Worm (Caenorhabditis elegans) whole organism, L1 larva: ENCODE results near the gene nas-29.

Experiments used
- C16A3.4 ChIP-seq: fragments of 150-350 bp; optimal IDR thresholded peaks from 2 replicates; lab custom pipeline; 2014; ENCODE audit warnings: missing biosample characterization, missing genetic modification characterization
- C34B4.2 ChIP-seq: sonication (generic microtip); optimal IDR thresholded peaks from 2 replicates; lab custom pipeline; 2017; ENCODE audit warnings: mild to moderate bottlenecking, missing genetic modification characterization, missing compliant biosample characterization
- F16B12.6 ChIP-seq: fragments of 150-350 bp; optimal IDR thresholded peaks from 2 replicates; lab custom pipeline; 2014; ENCODE audit warnings: missing biosample characterization, missing genetic modification characterization
- aha-1 ChIP-seq: fragments of 150-350 bp; optimal IDR thresholded peaks from 2 replicates; lab custom pipeline; 2014; ENCODE audit warnings: missing biosample characterization, missing genetic modification characterization
- aly-2 ChIP-seq: fragments of 150-350 bp; optimal IDR thresholded peaks from 2 replicates; lab custom pipeline; 2014; ENCODE audit warnings: missing biosample characterization, missing genetic modification characterization
- blmp-1 ChIP-seq: fragments of 150-350 bp; optimal IDR thresholded peaks from 2 replicates; lab custom pipeline; 2014; ENCODE audit warnings: missing biosample characterization, missing genetic modification characterization
- ceh-82 ChIP-seq, 3 experiments: fragments of 150-350 bp in 1 of 3; sonication (generic microtip) in 2 of 3; optimal IDR thresholded peaks; 2 replicates each; lab custom pipeline; 2014 to 2017; ENCODE audit warnings: missing biosample characterization in 3 of 3, missing genetic modification characterization in 3 of 3
- ceh-88 ChIP-seq: fragments of 200-800 bp; sonication (Bioruptor generic); IDR thresholded peaks from 2 replicates; pipeline ENCODE4 v1.3.6; 2022; ENCODE audit warnings: missing genetic modification characterization, missing compliant biosample characterization
- dpl-1 ChIP-seq, 3 experiments: fragments of 150-350 bp in 2 of 3; sonication (generic microtip) in 1 of 3; optimal IDR thresholded peaks; 2 replicates each; lab custom pipeline; 2014 to 2017; ENCODE audit warnings: missing biosample characterization in 3 of 3, missing genetic modification characterization in 3 of 3, missing genetic modification reagents in 3 of 3
- dsc-1 ChIP-seq: sonication (generic microtip); optimal IDR thresholded peaks from 2 replicates; lab custom pipeline; 2016; ENCODE audit warnings: mild to moderate bottlenecking, missing genetic modification characterization, missing compliant biosample characterization
- elt-2 ChIP-seq: sonication (generic microtip); optimal IDR thresholded peaks from 2 replicates; lab custom pipeline; 2016; ENCODE audit warnings: missing genetic modification characterization, mild to moderate bottlenecking, inconsistent platforms, missing compliant biosample characterization, missing genetic modification reagents
- elt-3 ChIP-seq, 6 experiments: fragments of 150-350 bp in 1 of 6; sonication (generic microtip); optimal IDR thresholded peaks; 2 replicates each; lab custom pipeline; 2017 to 2018; ENCODE audit warnings: missing biosample characterization in 6 of 6, missing genetic modification characterization in 6 of 6, inconsistent platforms in 1 of 6
- fkh-10 ChIP-seq: sonication (generic microtip); optimal IDR thresholded peaks from 2 replicates; lab custom pipeline; 2017; ENCODE audit warnings: missing biosample characterization, missing genetic modification reagents, missing genetic modification characterization
- fkh-4 ChIP-seq: sonication (generic microtip); optimal IDR thresholded peaks from 2 replicates; lab custom pipeline; 2016; ENCODE audit warnings: missing compliant biosample characterization, missing genetic modification characterization, borderline replicate concordance
- fkh-8 ChIP-seq: sonication (generic microtip); optimal IDR thresholded peaks from 2 replicates; lab custom pipeline; 2016; ENCODE audit warnings: mild to moderate bottlenecking, missing genetic modification characterization, missing compliant biosample characterization
- fos-1 ChIP-seq: fragments of 150-350 bp; optimal IDR thresholded peaks from 2 replicates; lab custom pipeline; 2014; ENCODE audit warnings: missing biosample characterization, missing genetic modification characterization
- hlh-17 ChIP-seq: fragments of 200-800 bp; sonication (Bioruptor generic); optimal IDR thresholded peaks from 2 replicates; lab custom pipeline; 2018; ENCODE audit warnings: missing genetic modification characterization, mild to moderate bottlenecking, missing compliant biosample characterization, moderate library complexity, borderline replicate concordance
- hpl-2 ChIP-seq: fragments of 150-350 bp; optimal IDR thresholded peaks from 2 replicates; lab custom pipeline; 2014; ENCODE audit warnings: missing biosample characterization, missing genetic modification reagents, missing genetic modification characterization
- jun-1 ChIP-seq: fragments of 150-350 bp; optimal IDR thresholded peaks from 2 replicates; lab custom pipeline; 2014; ENCODE audit warnings: missing biosample characterization, missing genetic modification reagents, missing genetic modification characterization
- lin-14 ChIP-seq: fragments of 200-800 bp; sonication (Bioruptor generic); optimal IDR thresholded peaks from 2 replicates; lab custom pipeline; 2018; ENCODE audit warnings: mild to moderate bottlenecking, missing genetic modification characterization, moderate library complexity, missing compliant biosample characterization
- lin-35 ChIP-seq, 2 experiments: fragments of 150-350 bp; optimal IDR thresholded peaks; 2 replicates each; lab custom pipeline; 2014; ENCODE audit warnings: missing biosample characterization in 2 of 2, missing genetic modification characterization in 2 of 2, missing genetic modification reagents in 2 of 2
- lsy-2 ChIP-seq, 2 experiments: fragments of 150-350 bp; optimal IDR thresholded peaks; 2 replicates each; lab custom pipeline; 2014; ENCODE audit warnings: missing biosample characterization in 2 of 2, missing genetic modification characterization in 2 of 2
- mdl-1 ChIP-seq, 2 experiments: fragments of 150-350 bp; optimal IDR thresholded peaks; 2 replicates each; lab custom pipeline; 2014 to 2017; ENCODE audit warnings: missing biosample characterization in 2 of 2, missing genetic modification characterization in 2 of 2, inconsistent platforms in 1 of 2
- mep-1 ChIP-seq: fragments of 150-350 bp; optimal IDR thresholded peaks from 2 replicates; lab custom pipeline; 2014; ENCODE audit warnings: missing biosample characterization, missing genetic modification characterization
- nhr-11 ChIP-seq: fragments of 150-350 bp; optimal IDR thresholded peaks from 2 replicates; lab custom pipeline; 2014; ENCODE audit warnings: missing biosample characterization, missing genetic modification characterization
- nhr-12 ChIP-seq: sonication (generic microtip); optimal IDR thresholded peaks from 2 replicates; lab custom pipeline; 2017; ENCODE audit warnings: missing biosample characterization, missing genetic modification characterization
- nhr-20 ChIP-seq: sonication (generic microtip); optimal IDR thresholded peaks from 2 replicates; lab custom pipeline; 2016; ENCODE audit warnings: mild to moderate bottlenecking, missing genetic modification characterization, missing compliant biosample characterization
- nhr-28 ChIP-seq: fragments of 150-350 bp; optimal IDR thresholded peaks from 2 replicates; lab custom pipeline; 2014; ENCODE audit warnings: missing biosample characterization, missing genetic modification characterization
- nhr-47 ChIP-seq: sonication (generic microtip); optimal IDR thresholded peaks from 2 replicates; lab custom pipeline; 2016; ENCODE audit warnings: mild to moderate bottlenecking, missing genetic modification characterization, moderate library complexity, missing compliant biosample characterization
- nhr-71 ChIP-seq: sonication (generic microtip); optimal IDR thresholded peaks from 2 replicates; lab custom pipeline; 2016; ENCODE audit warnings: mild to moderate bottlenecking, missing genetic modification characterization, moderate library complexity, missing compliant biosample characterization
- nhr-76 ChIP-seq: sonication (generic microtip); optimal IDR thresholded peaks from 2 replicates; lab custom pipeline; 2017; ENCODE audit warnings: missing biosample characterization, missing genetic modification characterization
- nhr-77 ChIP-seq: fragments of 150-350 bp; optimal IDR thresholded peaks from 2 replicates; lab custom pipeline; 2014; ENCODE audit warnings: missing biosample characterization, missing genetic modification characterization
- nhr-84 ChIP-seq: sonication (generic microtip); optimal IDR thresholded peaks from 2 replicates; lab custom pipeline; 2017; ENCODE audit warnings: missing biosample characterization, missing genetic modification characterization
- nhr-85 ChIP-seq: sonication (generic microtip); peaks from one replicate; lab custom pipeline; 2016; ENCODE audit warnings: missing genetic modification characterization, inconsistent platforms, missing compliant biosample characterization
- pag-3 ChIP-seq: sonication (generic microtip); optimal IDR thresholded peaks from 2 replicates; lab custom pipeline; 2017; ENCODE audit warnings: missing genetic modification characterization, mild to moderate bottlenecking, missing compliant biosample characterization, antibody characterized with exemption, borderline replicate concordance; ENCODE audit not compliant: insufficient read depth
- pqm-1 ChIP-seq: sonication (generic microtip); optimal IDR thresholded peaks from 3 replicates; lab custom pipeline; 2017; ENCODE audit warnings: missing biosample characterization, missing genetic modification characterization
- rnt-1 ChIP-seq: sonication (generic microtip); optimal IDR thresholded peaks from 2 replicates; lab custom pipeline; 2016; ENCODE audit warnings: mild to moderate bottlenecking, missing genetic modification characterization, moderate library complexity, missing compliant biosample characterization
- swsn-7 ChIP-seq: sonication (generic microtip); optimal IDR thresholded peaks from 2 replicates; lab custom pipeline; 2016; ENCODE audit warnings: missing genetic modification characterization, missing compliant biosample characterization
- tbx-2 ChIP-seq: sonication (generic microtip); optimal IDR thresholded peaks from 2 replicates; lab custom pipeline; 2016; ENCODE audit warnings: missing genetic modification characterization, missing compliant biosample characterization
- unc-130 ChIP-seq: fragments of 150-350 bp; optimal IDR thresholded peaks from 2 replicates; lab custom pipeline; 2017; ENCODE audit warnings: missing biosample characterization, missing genetic modification characterization, inconsistent platforms
- unc-86 ChIP-seq: sonication (generic microtip); optimal IDR thresholded peaks from 2 replicates; lab custom pipeline; 2016; ENCODE audit warnings: missing genetic modification characterization, missing compliant biosample characterization
- vab-15 ChIP-seq: sonication (generic microtip); optimal IDR thresholded peaks from 2 replicates; lab custom pipeline; 2017; ENCODE audit warnings: missing genotype, mild to moderate bottlenecking, missing genetic modification characterization, missing compliant biosample characterization
- xbp-1 ChIP-seq: sonication (generic microtip); optimal IDR thresholded peaks from 2 replicates; lab custom pipeline; 2016; ENCODE audit warnings: missing genetic modification characterization, missing compliant biosample characterization
- zag-1 ChIP-seq: fragments of 150-350 bp; optimal IDR thresholded peaks from 2 replicates; lab custom pipeline; 2014; ENCODE audit warnings: missing biosample characterization, missing genetic modification characterization
- ztf-11 ChIP-seq, 2 experiments: sonication (generic microtip); optimal IDR thresholded peaks; 2 replicates each; lab custom pipeline; 2016 to 2017; ENCODE audit warnings: missing genetic modification characterization in 2 of 2, missing biosample characterization in 1 of 2, missing compliant biosample characterization in 1 of 2
- ztf-4 ChIP-seq: fragments of 150-350 bp; optimal IDR thresholded peaks from 2 replicates; lab custom pipeline; 2014; ENCODE audit warnings: missing biosample characterization, missing genetic modification characterization

nas-29 gene

ce11 chrII:5099034-5099433 is 42.8 kb downstream of the nas-29 start:
- TF ChIP-seq unc-86 (no peak), jun-1 (tag; lab: Kevin White, UChicago) (no peak), mep-1 (tag; lab: Kevin White, UChicago) (no peak), nhr-71 (tag; lab: Kevin White, UChicago) (no peak), lin-14 (GFP tag; lab: Kevin White, UChicago) (no peak)

- TF ChIP-seq fkh-10 (GFP tag; lab: Kevin White, UChicago) (no peak), hpl-2 (GFP tag; lab: Kevin White, UChicago) (no peak), C34B4.2 (tag; lab: Kevin White, UChicago) (no peak), C16A3.4 (tag; lab: Kevin White, UChicago) (no peak), nhr-76 (no peak), ztf-11 (tag; optimal IDR thresholded peaks at IDR 0.05; lab: Kevin White, UChicago) (no peak), fkh-4 (tag; lab: Kevin White, UChicago) (no peak)
Measured at ce11 chrII:5093945-5094344, 47.9 kb downstream of the nas-29 start, which contains the start of gene C04G6.13. TSS of gene C04G6.13 (plus strand) at chrII:5094245.

- peak; percentile 18 for TF ChIP-seq dsc-1 (tag; lab: Kevin White, UChicago)
- no peak for TF ChIP-seq nhr-84 (tag; lab: Kevin White, UChicago)
- peak; percentile 94 for TF ChIP-seq lin-14 (GFP tag; lab: Kevin White, UChicago)
- peak; percentile 16 for TF ChIP-seq unc-86
- no peak for TF ChIP-seq zag-1 (tag; lab: Kevin White, UChicago)
- peak; percentile 45 for TF ChIP-seq nhr-47 (tag; lab: Kevin White, UChicago)
- no peak for TF ChIP-seq hpl-2 (GFP tag; lab: Kevin White, UChicago)
- no peak for TF ChIP-seq ztf-4 (tag; lab: Kevin White, UChicago)
- peak; percentile 69 for TF ChIP-seq blmp-1
- TF ChIP-seq nhr-28, result no peak
- peak in 1 of 2 experiments; percentile 74 for TF ChIP-seq mdl-1 (tag; optimal IDR thresholded peaks at IDR 0.05; lab: Kevin White, UChicago)
- no peak for TF ChIP-seq pag-3 (tag; lab: Kevin White, UChicago)
- peak; percentile 65 for TF ChIP-seq tbx-2
- TF ChIP-seq fos-1 (tag; lab: Kevin White, UChicago), result peak; percentile 30
- peak; percentile 41 for TF ChIP-seq fkh-8 (tag; lab: Kevin White, UChicago)
- TF ChIP-seq nhr-71 (tag; lab: Kevin White, UChicago), result peak; percentile 72
- TF ChIP-seq ceh-88 (GFP tag; lab: Robert Waterston, UW), result no peak
- no peak for TF ChIP-seq vab-15
- peak; percentile 24 for TF ChIP-seq F16B12.6 (tag; lab: Kevin White, UChicago)
- TF ChIP-seq nhr-85 (tag; lab: Kevin White, UChicago), result peak; percentile 67
- no peak for TF ChIP-seq pqm-1 (tag; lab: Kevin White, UChicago)
- peak; percentile 74 for TF ChIP-seq nhr-20 (tag; lab: Kevin White, UChicago)
- TF ChIP-seq rnt-1, result peak; percentile 47
- peak; percentile 44 to 62 for TF ChIP-seq lsy-2 (tag; optimal IDR thresholded peaks at IDR 0.05; lab: Kevin White, UChicago)
- no peak for TF ChIP-seq nhr-12
- TF ChIP-seq aha-1 (tag; lab: Kevin White, UChicago), result no peak
- no peak for TF ChIP-seq hlh-17
- peak; percentile 32 for TF ChIP-seq nhr-77
- peak; percentile 40 for TF ChIP-seq swsn-7 (tag; lab: Kevin White, UChicago)
- peak; percentile 29 for TF ChIP-seq unc-130
- TF ChIP-seq ceh-82 (tag; optimal IDR thresholded peaks at IDR 0.05; lab: Kevin White, UChicago), result peak in 2 of 3 experiments; percentile 16 to 45
- TF ChIP-seq xbp-1 (tag; lab: Kevin White, UChicago), result peak; percentile 11
- TF ChIP-seq dpl-1 (GFP tag; optimal IDR thresholded peaks at IDR 0.05; lab: Kevin White, UChicago), result peak; percentile 10 to 56 (median 35)
- TF ChIP-seq nhr-11 (tag; lab: Kevin White, UChicago), result no peak
- TF ChIP-seq mep-1 (tag; lab: Kevin White, UChicago), result peak; percentile 53
- TF ChIP-seq lin-35 (GFP tag; optimal IDR thresholded peaks at IDR 0.05; lab: Kevin White, UChicago), result peak; percentile 37 to 45
- peak in 1 of 6 experiments; percentile 46 for TF ChIP-seq elt-3 (tag; optimal IDR thresholded peaks at IDR 0.05; lab: Kevin White, UChicago)
- TF ChIP-seq aly-2 (tag; lab: Kevin White, UChicago), result no peak
- TF ChIP-seq elt-2, result peak; percentile 78
Measured at ce11 chrII:5092362-5093281, 49.2 kb downstream of the nas-29 start, which contains the start of gene C04G6.2. TSS of gene C04G6.2 (plus strand) at chrII:5093231.
